Fruit fly (Drosophila melanogaster) whole organism, pupa: ENCODE measurements around the gene Gr85a.

Experiments used
- CG10348 ChIP-seq: fragments of 200-800 bp; sonication (Bioruptor generic); IDR thresholded peaks from 2 replicates; pipeline ENCODE4 v1.3.6; 2022; ENCODE audit warnings: missing biosample characterization, missing genetic modification characterization
- CG12605 ChIP-seq: fragments of 200-800 bp; sonication (Bioruptor generic); IDR thresholded peaks from 2 replicates; pipeline ENCODE4 v1.3.6; 2022; ENCODE audit warnings: missing biosample characterization, missing genetic modification characterization
- CG13204 ChIP-seq: fragments of 200-800 bp; sonication (Bioruptor generic); optimal IDR thresholded peaks from 2 replicates; lab custom pipeline; 2018; ENCODE audit warnings: missing biosample characterization, mild to moderate bottlenecking, missing genetic modification characterization, moderate library complexity
- CG14655 ChIP-seq: fragments of 200-800 bp; sonication (Bioruptor generic); optimal IDR thresholded peaks from 3 replicates; lab custom pipeline; 2017; ENCODE audit warnings: mild to moderate bottlenecking, missing biosample characterization, missing genetic modification reagents, missing genetic modification characterization
- CG15710 ChIP-seq: fragments of 200-800 bp; sonication (Bioruptor generic); optimal IDR thresholded peaks from 2 replicates; lab custom pipeline; 2018; ENCODE audit warnings: missing biosample characterization, mild to moderate bottlenecking, missing genetic modification characterization, moderate library complexity
- CG17806 ChIP-seq: fragments of 200-800 bp; sonication (Bioruptor generic); optimal IDR thresholded peaks from 2 replicates; lab custom pipeline; 2018; ENCODE audit warnings: missing biosample characterization, mild to moderate bottlenecking, missing genetic modification characterization, moderate library complexity
- CG32121 ChIP-seq: fragments of 200-800 bp; sonication (Bioruptor generic); IDR thresholded peaks from 2 replicates; pipeline ENCODE4 v1.3.6; 2022; ENCODE audit warnings: missing biosample characterization, missing genetic modification characterization
- CG34367 ChIP-seq: fragments of 200-800 bp; sonication (Bioruptor generic); optimal IDR thresholded peaks from 2 replicates; lab custom pipeline; 2018; ENCODE audit warnings: missing biosample characterization, mild to moderate bottlenecking, missing genetic modification characterization
- CG4496 ChIP-seq: fragments of 200-800 bp; sonication (Bioruptor generic); IDR thresholded peaks from 3 replicates; pipeline ENCODE4 v1.3.6; 2022; ENCODE audit warnings: missing biosample characterization, missing genetic modification characterization
- CG8159 ChIP-seq: fragments of 200-800 bp; sonication (Bioruptor generic); optimal IDR thresholded peaks from 3 replicates; lab custom pipeline; 2018; ENCODE audit warnings: missing biosample characterization, mild to moderate bottlenecking, missing genetic modification characterization, moderate library complexity
- CG8301 ChIP-seq: fragments of 200-800 bp; sonication (Bioruptor generic); optimal IDR thresholded peaks from 2 replicates; lab custom pipeline; 2018; ENCODE audit warnings: missing biosample characterization, mild to moderate bottlenecking, missing genetic modification characterization
- CG9948 ChIP-seq: fragments of 200-800 bp; sonication (Bioruptor generic); optimal IDR thresholded peaks from 2 replicates; lab custom pipeline; 2018; ENCODE audit warnings: missing biosample characterization, mild to moderate bottlenecking, missing genetic modification characterization, moderate library complexity
- D1 ChIP-seq: fragments of 200-800 bp; sonication (Bioruptor generic); optimal IDR thresholded peaks from 2 replicates; lab custom pipeline; 2018; ENCODE audit warnings: missing biosample characterization, mild to moderate bottlenecking, missing genetic modification characterization, moderate library complexity
- EcR ChIP-seq: fragments of 200-800 bp; sonication (Bioruptor generic); optimal IDR thresholded peaks from 3 replicates; lab custom pipeline; 2019; ENCODE audit warnings: missing biosample characterization, missing genetic modification characterization, mild to moderate bottlenecking, moderate library complexity, missing genetic modification reagents
- Ets98B ChIP-seq: fragments of 200-800 bp; sonication (Bioruptor generic); IDR thresholded peaks from 2 replicates; pipeline ENCODE4 v1.3.6; 2022; ENCODE audit warnings: missing biosample characterization, missing genetic modification characterization
- Pif1A ChIP-seq: fragments of 200-800 bp; sonication (Bioruptor generic); optimal IDR thresholded peaks from 3 replicates; lab custom pipeline; 2016; ENCODE audit warnings: missing biosample characterization, missing genetic modification characterization
- Pif1B ChIP-seq: fragments of 200-800 bp; sonication (Bioruptor generic); optimal IDR thresholded peaks from 3 replicates; lab custom pipeline; 2016; ENCODE audit warnings: missing biosample characterization, missing genetic modification characterization
- Snoo ChIP-seq: fragments of 200-800 bp; sonication (Bioruptor generic); optimal IDR thresholded peaks from 3 replicates; lab custom pipeline; 2017; ENCODE audit warnings: missing biosample characterization, mild to moderate bottlenecking, missing genetic modification characterization, inconsistent platforms
- fd96Ca ChIP-seq: fragments of 200-800 bp; sonication (Bioruptor generic); IDR thresholded peaks from 3 replicates; pipeline ENCODE4 v1.3.6; 2022; ENCODE audit warnings: missing biosample characterization, missing genetic modification characterization
- gl ChIP-seq: fragments of 200-800 bp; sonication (Bioruptor generic); optimal IDR thresholded peaks from 2 replicates; lab custom pipeline; 2018; ENCODE audit warnings: missing biosample characterization, mild to moderate bottlenecking, missing genetic modification characterization
- rn ChIP-seq: fragments of 200-800 bp; sonication (Bioruptor generic); IDR thresholded peaks from 2 replicates; pipeline ENCODE4 v1.3.6; 2022; ENCODE audit warnings: missing biosample characterization, missing genetic modification characterization

Gene Gr85a

dm6 chr3R:9996689-9997213 is at the start of gene Gr85a, which contains the start of gene Spn85F:
TSS of gene Gr85a (minus strand) at chr3R:9996789.
TSS of gene Spn85F (plus strand) at chr3R:9997163.
- TF ChIP-seq CG32121 (GFP tag; lab: Robert Waterston, UW) (no peak), CG8159 (tag; lab: Kevin White, UChicago) (no peak), CG8301 (tag; lab: Kevin White, UChicago) (no peak), Pif1A (no peak), CG14655 (GFP tag; lab: Kevin White, UChicago) (no peak), Ets98B (no peak)

dm6 chr3R:10045343-10045742 is 48.8 kb upstream of the Gr85a start, which contains the start of the genes CG11722 and mtTFB2:
TSS of gene CG11722 (minus strand) at chr3R:10045542.
TSS of gene mtTFB2 (plus strand) at chr3R:10045574.
- TF ChIP-seq gl (tag; lab: Kevin White, UChicago): no peak
- no peak for TF ChIP-seq CG9948 (tag; lab: Kevin White, UChicago)

DNA sequence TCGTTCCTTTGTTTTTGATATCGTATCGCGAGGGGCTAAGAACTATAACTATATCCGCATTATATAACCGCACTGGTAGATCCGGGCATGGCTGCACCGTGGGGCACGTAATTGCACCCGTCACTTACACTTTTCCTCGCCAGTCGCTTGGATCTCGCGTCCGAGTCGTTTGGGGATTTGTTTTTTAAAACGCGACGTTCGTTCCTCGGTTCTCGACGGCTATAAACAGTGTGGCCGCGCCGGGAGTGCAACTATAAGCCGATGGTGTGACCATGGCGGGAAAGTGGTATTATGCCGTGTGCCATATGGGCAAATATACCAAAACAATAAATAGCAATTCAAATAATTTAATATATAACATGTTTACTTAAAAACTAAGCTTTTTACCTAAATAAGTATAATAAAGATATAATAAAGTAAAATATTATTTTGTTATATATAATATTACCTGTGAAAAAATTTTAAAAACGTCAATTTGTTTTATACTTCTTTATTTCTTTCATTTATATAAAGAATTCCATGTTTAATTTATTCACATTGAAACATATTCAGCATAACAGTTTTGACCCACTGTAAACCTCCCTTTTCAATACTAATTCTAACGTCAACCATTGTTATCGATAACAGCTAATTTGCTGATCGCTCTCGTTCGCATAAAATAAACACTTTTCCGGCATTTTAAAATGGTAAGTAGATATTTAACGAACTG is 46.2 kb upstream of the Gr85a start, which contains the start of the genes Mical and CG3909:
Gene Mical, minus strand, starts transcription at position 232 of the 709 bp plus-strand sequence.
Gene CG3909, plus strand, starts transcription at position 607 of the 709 bp plus-strand sequence.
- TF ChIP-seq Snoo (peak; percentile 68), EcR (peak; percentile 4), CG34367 (peak; percentile 67), Pif1A (no peak), CG9948 (tag; lab: Kevin White, UChicago) (peak; percentile 78), D1 (tag; lab: Kevin White, UChicago) (peak; percentile 77), CG8301 (tag; lab: Kevin White, UChicago) (peak; percentile 61), CG8159 (tag; lab: Kevin White, UChicago) (peak; percentile 83), Pif1B (GFP tag; lab: Kevin White, UChicago) (peak; percentile 55), Ets98B (peak; percentile 83), CG10348 (GFP tag; lab: Robert Waterston, UW) (no peak), CG13204 (GFP tag; lab: Kevin White, UChicago) (no peak), CG17806 (tag; lab: Kevin White, UChicago) (peak; percentile 76), CG15710 (tag; lab: Kevin White, UChicago) (peak; percentile 77), CG12605 (GFP tag; lab: Robert Waterston, UW) (peak; percentile 86), gl (tag; lab: Kevin White, UChicago) (no peak), rn (peak; percentile 76), fd96Ca (GFP tag; lab: Robert Waterston, UW) (no peak), CG32121 (GFP tag; lab: Robert Waterston, UW) (peak; percentile 84), CG4496 (GFP tag; lab: Robert Waterston, UW) (peak; percentile 89), CG14655 (GFP tag; lab: Kevin White, UChicago) (no peak)

dm6 chr3R:10042024-10042663 is 45.6 kb upstream of the Gr85a start:
- no peak for TF ChIP-seq CG17806 (tag; lab: Kevin White, UChicago)
- TF ChIP-seq CG8159 (tag; lab: Kevin White, UChicago): no peak
- no peak for TF ChIP-seq gl (tag; lab: Kevin White, UChicago)
- TF ChIP-seq CG15710 (tag; lab: Kevin White, UChicago): no peak
- TF ChIP-seq CG12605 (GFP tag; lab: Robert Waterston, UW): no peak
- TF ChIP-seq CG14655 (GFP tag; lab: Kevin White, UChicago): no peak
- TF ChIP-seq rn: no peak
- TF ChIP-seq Pif1A: no peak
- TF ChIP-seq CG4496 (GFP tag; lab: Robert Waterston, UW): no peak
- TF ChIP-seq D1 (tag; lab: Kevin White, UChicago): no peak
- no peak for TF ChIP-seq EcR

DNA sequence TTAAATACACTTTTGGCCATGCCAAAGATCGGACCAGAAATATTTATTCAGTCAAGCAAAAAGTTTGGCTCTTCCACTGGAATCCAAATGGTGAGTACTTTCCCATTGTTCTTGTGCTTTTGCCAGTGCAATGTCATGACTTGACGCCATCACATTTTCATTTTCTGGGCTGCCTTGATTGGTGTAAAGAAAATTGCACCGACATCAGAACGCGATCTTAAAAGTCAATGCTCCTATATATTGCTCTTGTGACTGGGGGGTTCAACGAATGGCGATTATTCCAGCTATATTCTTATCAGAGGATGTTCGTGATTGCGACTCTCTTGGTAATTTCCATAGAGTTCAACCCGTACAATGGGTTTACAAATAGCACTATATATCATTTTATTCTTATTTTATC is 43.9 kb upstream of the Gr85a start:
- no peak for TF ChIP-seq D1 (tag; lab: Kevin White, UChicago)
- TF ChIP-seq CG4496 (GFP tag; lab: Robert Waterston, UW): no peak
- no peak for TF ChIP-seq fd96Ca (GFP tag; lab: Robert Waterston, UW)
- peak; percentile 95 for TF ChIP-seq EcR
- TF ChIP-seq CG8301 (tag; lab: Kevin White, UChicago): no peak

DNA sequence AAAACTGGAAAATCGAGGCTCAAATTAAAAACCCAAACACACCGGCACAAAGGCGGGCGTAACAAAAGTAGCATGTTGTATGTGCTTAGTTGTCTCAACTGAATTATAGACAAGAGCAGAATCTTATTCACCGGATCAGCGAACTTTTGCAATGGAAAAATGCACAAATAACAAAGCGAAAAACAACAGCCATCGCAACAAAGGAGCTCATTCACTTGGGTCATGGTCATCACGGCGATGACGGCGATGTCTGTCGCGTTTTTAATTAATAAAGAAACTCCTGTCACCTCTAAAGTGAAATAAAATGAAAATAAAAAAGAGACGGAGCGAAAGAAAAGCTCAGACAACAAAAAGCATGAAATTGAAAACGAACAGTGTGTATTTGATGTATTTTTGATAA is 42.6 kb upstream of the Gr85a start:
- TF ChIP-seq CG34367 (no peak), CG10348 (GFP tag; lab: Robert Waterston, UW) (no peak), EcR (peak; percentile 92), CG32121 (GFP tag; lab: Robert Waterston, UW) (no peak), Snoo (no peak)
